Worm (Caenorhabditis elegans) whole organism, late embryonic: ENCODE results near the gene F23F12.13.

Experiments used
- C08G9.2 ChIP-seq: sonication (generic microtip); optimal IDR thresholded peaks from 2 replicates; lab custom pipeline; 2016; ENCODE audit warnings: mild to moderate bottlenecking, missing genetic modification characterization, moderate library complexity, missing compliant biosample characterization
- C38D4.7 ChIP-seq: fragments of 200-800 bp; sonication (Bioruptor generic); optimal IDR thresholded peaks from 2 replicates; lab custom pipeline; 2018; ENCODE audit warnings: mild to moderate bottlenecking, missing genetic modification characterization, moderate library complexity, missing compliant biosample characterization
- F13H6.1 ChIP-seq: sonication (generic microtip); optimal IDR thresholded peaks from 2 replicates; lab custom pipeline; 2016; ENCODE audit warnings: missing genetic modification characterization, missing compliant biosample characterization
- K02D7.2 ChIP-seq: sonication (generic microtip); optimal IDR thresholded peaks from 2 replicates; lab custom pipeline; 2017; ENCODE audit warnings: mild to moderate bottlenecking, missing genetic modification characterization, missing compliant biosample characterization
- T23F11.4 ChIP-seq: fragments of 200-800 bp; sonication (Bioruptor generic); optimal IDR thresholded peaks from 2 replicates; lab custom pipeline; 2018; ENCODE audit warnings: mild to moderate bottlenecking, missing genetic modification characterization, missing compliant biosample characterization
- Y22D7AL.16 ChIP-seq: sonication (generic microtip); optimal IDR thresholded peaks from 2 replicates; lab custom pipeline; 2016; ENCODE audit warnings: missing genetic modification characterization, missing compliant biosample characterization
- ahr-1 ChIP-seq: sonication (generic microtip); optimal IDR thresholded peaks from 2 replicates; lab custom pipeline; 2016; ENCODE audit warnings: missing genetic modification characterization, missing compliant biosample characterization
- ama-1 ChIP-seq: fragments of 150-350 bp; optimal IDR thresholded peaks from 2 replicates; lab custom pipeline; 2014
- ceh-14 ChIP-seq: sonication (generic microtip); optimal IDR thresholded peaks from 2 replicates; lab custom pipeline; 2016; ENCODE audit warnings: missing genotype, missing genetic modification characterization, missing compliant biosample characterization
- ceh-18 ChIP-seq: sonication (generic microtip); optimal IDR thresholded peaks from 2 replicates; lab custom pipeline; 2016; ENCODE audit warnings: missing genetic modification characterization, missing compliant biosample characterization
- ceh-24 ChIP-seq: sonication (generic microtip); optimal IDR thresholded peaks from 2 replicates; lab custom pipeline; 2016; ENCODE audit warnings: mild to moderate bottlenecking, missing genetic modification characterization, missing compliant biosample characterization
- ceh-30 ChIP-seq: fragments of 150-350 bp; optimal IDR thresholded peaks from 2 replicates; lab custom pipeline; 2014; ENCODE audit warnings: missing biosample characterization, missing genetic modification characterization
- ceh-34 ChIP-seq: sonication (generic microtip); optimal IDR thresholded peaks from 2 replicates; lab custom pipeline; 2016; ENCODE audit warnings: mild to moderate bottlenecking, missing genetic modification characterization, missing compliant biosample characterization
- ceh-6 ChIP-seq: fragments of 200-800 bp; sonication (Bioruptor generic); optimal IDR thresholded peaks from 2 replicates; lab custom pipeline; 2018; ENCODE audit warnings: mild to moderate bottlenecking, missing genetic modification characterization, missing compliant biosample characterization
- ceh-9 ChIP-seq: sonication (generic microtip); optimal IDR thresholded peaks from 2 replicates; lab custom pipeline; 2016; ENCODE audit warnings: mild to moderate bottlenecking, missing genetic modification characterization, inconsistent platforms, missing compliant biosample characterization
- che-1 ChIP-seq: sonication (generic microtip); optimal IDR thresholded peaks from 2 replicates; lab custom pipeline; 2016; ENCODE audit warnings: mild to moderate bottlenecking, missing genetic modification characterization, missing compliant biosample characterization
- dmd-4 ChIP-seq: sonication (generic microtip); optimal IDR thresholded peaks from 2 replicates; lab custom pipeline; 2016; ENCODE audit warnings: borderline replicate concordance, missing genetic modification characterization, missing compliant biosample characterization
- elt-2 ChIP-seq: sonication (generic microtip); optimal IDR thresholded peaks from 2 replicates; lab custom pipeline; 2016; ENCODE audit warnings: missing genetic modification reagents, missing genetic modification characterization, missing compliant biosample characterization
- elt-4 ChIP-seq: sonication (generic microtip); optimal IDR thresholded peaks from 2 replicates; lab custom pipeline; 2016; ENCODE audit warnings: missing genetic modification characterization, missing compliant biosample characterization
- eyg-1 ChIP-seq: sonication (generic microtip); optimal IDR thresholded peaks from 2 replicates; lab custom pipeline; 2016; ENCODE audit warnings: missing genotype, missing genetic modification characterization, missing compliant biosample characterization
- fkh-10 ChIP-seq: fragments of 150-350 bp; optimal IDR thresholded peaks from 2 replicates; lab custom pipeline; 2014; ENCODE audit warnings: missing biosample characterization, missing genetic modification reagents, missing genetic modification characterization
- fkh-6 ChIP-seq: sonication (generic microtip); optimal IDR thresholded peaks from 2 replicates; lab custom pipeline; 2016; ENCODE audit warnings: missing genetic modification characterization, missing compliant biosample characterization
- gmeb-2 ChIP-seq: sonication (generic microtip); optimal IDR thresholded peaks from 2 replicates; lab custom pipeline; 2016; ENCODE audit warnings: missing genetic modification characterization, inconsistent platforms, missing compliant biosample characterization
- hlh-30 ChIP-seq: sonication (generic microtip); optimal IDR thresholded peaks from 2 replicates; lab custom pipeline; 2017; ENCODE audit warnings: antibody characterized with exemption, missing genetic modification characterization, missing compliant biosample characterization; ENCODE audit not compliant: insufficient read depth
- hlh-6 ChIP-seq: sonication (generic microtip); optimal IDR thresholded peaks from 2 replicates; lab custom pipeline; 2016; ENCODE audit warnings: missing genotype, missing genetic modification characterization, missing compliant biosample characterization
- madf-2 ChIP-seq: sonication (generic microtip); optimal IDR thresholded peaks from 2 replicates; lab custom pipeline; 2017; ENCODE audit warnings: missing genetic modification characterization, missing compliant biosample characterization
- mec-3 ChIP-seq: sonication (generic microtip); optimal IDR thresholded peaks from 2 replicates; lab custom pipeline; 2016; ENCODE audit warnings: borderline replicate concordance, missing genetic modification characterization, missing compliant biosample characterization
- nhr-11 ChIP-seq: fragments of 150-350 bp; optimal IDR thresholded peaks from 2 replicates; lab custom pipeline; 2014; ENCODE audit warnings: missing biosample characterization, missing genetic modification characterization
- odd-2 ChIP-seq: sonication (generic microtip); optimal IDR thresholded peaks from 2 replicates; lab custom pipeline; 2017; ENCODE audit warnings: antibody characterized with exemption, mild to moderate bottlenecking, missing genetic modification characterization, missing compliant biosample characterization
- pat-9 ChIP-seq: fragments of 200-800 bp; sonication (Bioruptor generic); optimal IDR thresholded peaks from 2 replicates; lab custom pipeline; 2018; ENCODE audit warnings: mild to moderate bottlenecking, missing genetic modification characterization, moderate library complexity, missing compliant biosample characterization
- pha-2 ChIP-seq: sonication (generic microtip); optimal IDR thresholded peaks from 2 replicates; lab custom pipeline; 2017; ENCODE audit warnings: mild to moderate bottlenecking, missing genetic modification characterization, missing compliant biosample characterization
- pha-4 ChIP-seq: fragments of 150-350 bp; optimal IDR thresholded peaks from 2 replicates; lab custom pipeline; 2018; ENCODE audit warnings: missing biosample characterization, missing genetic modification reagents, missing genetic modification characterization
- pqm-1 ChIP-seq: sonication (generic microtip); optimal IDR thresholded peaks from 2 replicates; lab custom pipeline; 2016; ENCODE audit warnings: missing genetic modification characterization, missing compliant biosample characterization
- ref-2 ChIP-seq: sonication (generic microtip); optimal IDR thresholded peaks from 2 replicates; lab custom pipeline; 2016; ENCODE audit warnings: missing genetic modification characterization, missing compliant biosample characterization
- sdc-2 ChIP-seq: sonication (generic microtip); optimal IDR thresholded peaks from 2 replicates; lab custom pipeline; 2016; ENCODE audit warnings: missing genotype, missing genetic modification characterization, missing compliant biosample characterization
- sox-2 ChIP-seq: fragments of 200-800 bp; sonication (Bioruptor generic); IDR thresholded peaks from 2 replicates; pipeline ENCODE4 v1.3.6; 2022; ENCODE audit warnings: missing genetic modification reagents, missing genetic modification characterization, missing compliant biosample characterization
- tbx-2 ChIP-seq: sonication (generic microtip); optimal IDR thresholded peaks from 2 replicates; lab custom pipeline; 2016; ENCODE audit warnings: missing genetic modification characterization, missing compliant biosample characterization
- tbx-7 ChIP-seq: sonication (generic microtip); optimal IDR thresholded peaks from 2 replicates; lab custom pipeline; 2016; ENCODE audit warnings: missing genotype, missing genetic modification characterization, missing compliant biosample characterization
- unc-3 ChIP-seq, 2 experiments: fragments of 200-800 bp in 1 of 2; sonication (Bioruptor generic) in 1 of 2; sonication (generic microtip) in 1 of 2; conservative IDR thresholded peaks in 1 of 2; optimal IDR thresholded peaks in 1 of 2; 2 replicates each; pipeline versions ENCODE4 v1.3.6 to Lab custom; 2016 to 2022; ENCODE audit warnings: missing compliant biosample characterization in 2 of 2, missing genetic modification characterization in 2 of 2, missing genetic modification reagents in 1 of 2
- unc-42 ChIP-seq: sonication (generic microtip); optimal IDR thresholded peaks from 2 replicates; lab custom pipeline; 2016; ENCODE audit warnings: missing genotype, missing genetic modification characterization, missing compliant biosample characterization
- unc-55 ChIP-seq: sonication (generic microtip); optimal IDR thresholded peaks from 2 replicates; lab custom pipeline; 2017; ENCODE audit warnings: missing biosample characterization, missing genetic modification reagents, missing genetic modification characterization
- unc-86 ChIP-seq: sonication (generic microtip); optimal IDR thresholded peaks from 2 replicates; lab custom pipeline; 2016; ENCODE audit warnings: missing genetic modification characterization, missing compliant biosample characterization
- zip-5 ChIP-seq: sonication (generic microtip); optimal IDR thresholded peaks from 2 replicates; lab custom pipeline; 2016; ENCODE audit warnings: missing genetic modification characterization, missing compliant biosample characterization

The F23F12.13 gene

DNA sequence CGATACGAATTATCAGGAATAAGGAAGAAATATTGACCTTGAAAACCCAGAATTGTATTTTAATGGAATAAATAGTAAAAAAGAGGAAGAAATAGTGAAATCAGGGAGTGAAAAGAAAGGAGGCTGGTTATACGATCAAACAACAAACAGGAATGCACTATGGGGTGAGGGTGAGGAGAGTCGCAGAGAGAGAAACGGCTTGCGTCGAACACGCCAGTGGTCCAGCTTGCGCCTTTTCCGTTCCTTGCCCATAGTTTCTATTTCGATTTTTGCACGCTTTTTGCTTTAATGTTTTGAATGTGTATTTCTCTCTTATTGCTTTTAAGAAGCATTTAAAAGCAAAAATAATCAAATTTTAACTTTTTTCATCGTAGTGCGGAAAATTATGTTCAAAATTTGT is 41.8 kb upstream of the F23F12.13 start (continued):
- TF ChIP-seq pha-2 (peak; percentile 17), unc-55 (GFP tag; lab: Kevin White, UChicago) (no peak), Y22D7AL.16 (tag; lab: Kevin White, UChicago) (no peak), unc-42 (tag; lab: Kevin White, UChicago) (peak; percentile 56), dmd-4 (tag; lab: Kevin White, UChicago) (no peak), T23F11.4 (GFP tag; lab: Kevin White, UChicago) (peak; percentile 37), pat-9 (peak; percentile 62), nhr-11 (tag; lab: Kevin White, UChicago) (no peak), ceh-6 (no peak), tbx-7 (tag; lab: Kevin White, UChicago) (no peak), hlh-6 (no peak), sox-2 (GFP tag; lab: Robert Waterston, UW) (0 out of 2 replicates have a peak, but pooled peaks have one; percentile 23), eyg-1 (tag; lab: Kevin White, UChicago) (no peak), fkh-10 (GFP tag; lab: Kevin White, UChicago) (no peak), F13H6.1 (peak; percentile 54), C08G9.2 (tag; lab: Kevin White, UChicago) (no peak), ama-1 (lab: Kevin White, UChicago) (no peak), zip-5 (tag; lab: Kevin White, UChicago) (no peak), ceh-34 (tag; lab: Kevin White, UChicago) (peak; percentile 87)

DNA sequence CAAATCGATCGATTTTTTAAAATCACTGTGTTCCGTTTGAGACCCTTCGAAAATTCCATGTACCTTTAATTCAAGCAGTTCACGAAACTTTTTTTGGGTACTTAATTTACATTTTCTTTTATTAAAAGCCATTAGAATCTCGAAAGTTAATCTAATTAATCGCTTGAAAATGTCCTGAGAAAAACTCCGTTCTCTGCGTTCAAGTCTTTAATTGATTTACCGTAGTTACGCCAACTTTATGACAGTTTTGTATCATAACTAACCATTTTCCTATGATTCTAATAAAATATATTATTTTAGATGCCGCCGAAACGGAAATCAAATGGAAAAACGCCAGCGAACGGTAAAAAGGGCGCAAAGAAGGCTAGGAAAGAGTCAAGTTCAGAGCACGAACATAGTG is 41.3 kb upstream of the F23F12.13 start, which contains the start of gene jhdm-1:
Gene jhdm-1, plus strand, starts transcription at position 301 of the 400 bp plus-strand sequence.
- TF ChIP-seq ceh-18 (tag; lab: Kevin White, UChicago) (no peak), F13H6.1 (no peak), C08G9.2 (tag; lab: Kevin White, UChicago) (no peak), tbx-2 (tag; lab: Kevin White, UChicago) (no peak), unc-86 (no peak), dmd-4 (tag; lab: Kevin White, UChicago) (no peak), ceh-9 (no peak), ceh-6 (no peak), che-1 (no peak), unc-3 (GFP tag; conservative IDR thresholded peaks at IDR 0.05; lab: Robert Waterston, UW) (no peak), unc-3 (tag; optimal IDR thresholded peaks at IDR 0.05; lab: Kevin White, UChicago) (no peak), mec-3 (tag; lab: Kevin White, UChicago) (no peak)

- TF ChIP-seq elt-2 (tag; lab: Kevin White, UChicago) = no peak
- TF ChIP-seq fkh-6 (tag; lab: Kevin White, UChicago) = no peak
- no peak for TF ChIP-seq K02D7.2
- TF ChIP-seq pha-2 = no peak
- no peak for TF ChIP-seq pqm-1 (tag; lab: Kevin White, UChicago)
- no peak for TF ChIP-seq T23F11.4 (GFP tag; lab: Kevin White, UChicago)
- no peak for TF ChIP-seq ceh-24 (tag; lab: Kevin White, UChicago)
- no peak for TF ChIP-seq ama-1 (lab: Kevin White, UChicago)
- TF ChIP-seq ceh-18 (tag; lab: Kevin White, UChicago) = no peak
- no peak for TF ChIP-seq madf-2 (tag; lab: Kevin White, UChicago)
- no peak for TF ChIP-seq mec-3 (tag; lab: Kevin White, UChicago)
- no peak for TF ChIP-seq ceh-14 (tag; lab: Kevin White, UChicago)
- no peak for TF ChIP-seq elt-4 (tag; lab: Kevin White, UChicago)
- TF ChIP-seq hlh-30 (tag; lab: Kevin White, UChicago) = no peak
- no peak for TF ChIP-seq C38D4.7 (GFP tag; lab: Kevin White, UChicago)
- no peak for TF ChIP-seq tbx-7 (tag; lab: Kevin White, UChicago)
Observed at ce11 chrIII:6459820-6460219, 35.7 kb upstream of the F23F12.13 start, which contains the start of gene algn-1. TSS of gene algn-1 (plus strand) at chrIII:6460120.

DNA sequence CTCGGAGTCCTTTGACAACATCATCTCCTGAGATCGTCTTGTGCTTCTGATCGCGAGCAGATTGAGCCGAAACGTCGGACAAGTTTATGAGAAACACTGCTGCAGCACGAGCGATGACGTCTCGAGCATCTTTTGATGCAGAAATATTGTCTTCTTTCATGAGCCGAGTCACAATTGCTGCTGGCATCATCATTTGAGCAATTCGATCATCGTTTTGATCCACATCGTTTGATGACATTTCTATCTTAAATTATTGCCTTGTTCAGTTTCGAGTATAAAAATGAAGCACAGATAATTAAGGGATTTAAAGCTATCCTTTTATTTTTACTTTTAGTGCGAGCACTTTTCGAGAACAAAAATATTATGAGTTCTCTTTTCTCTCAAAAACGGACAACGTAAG is 32.9 kb upstream of the F23F12.13 start, which contains the start of gene T26A5.8:
Gene T26A5.8, minus strand, starts transcription at position 247 of the 400 bp plus-strand sequence.
- no peak for TF ChIP-seq ref-2
- TF ChIP-seq sox-2 (GFP tag; lab: Robert Waterston, UW) = no peak
- TF ChIP-seq hlh-6 = no peak
- TF ChIP-seq ceh-30 (tag; lab: Kevin White, UChicago) = no peak
- no peak for TF ChIP-seq sdc-2 (tag; lab: Kevin White, UChicago)
- no peak for TF ChIP-seq odd-2 (tag; lab: Kevin White, UChicago)
- TF ChIP-seq ahr-1 = no peak
- TF ChIP-seq ceh-24 (tag; lab: Kevin White, UChicago) = no peak
- no peak for TF ChIP-seq tbx-2 (tag; lab: Kevin White, UChicago)
- TF ChIP-seq fkh-6 (tag; lab: Kevin White, UChicago) = no peak
- no peak for TF ChIP-seq hlh-30 (tag; lab: Kevin White, UChicago)
- no peak for TF ChIP-seq ceh-9
- no peak for TF ChIP-seq C08G9.2 (tag; lab: Kevin White, UChicago)
- TF ChIP-seq che-1 = no peak
- TF ChIP-seq gmeb-2 (tag; lab: Kevin White, UChicago) = no peak
- no peak for TF ChIP-seq unc-42 (tag; lab: Kevin White, UChicago)
- TF ChIP-seq pha-4 = no peak
- TF ChIP-seq ceh-14 (tag; lab: Kevin White, UChicago) = no peak
